Fruit fly (Drosophila melanogaster) whole organism, embryonic: ENCODE measurements around the gene cype.

Experiments
- Adf1 ChIP-seq: fragments of 200-800 bp; sonication (Bioruptor generic); IDR thresholded peaks from 2 replicates; pipeline ENCODE4 v1.3.6; 2022; ENCODE audit warnings: missing biosample characterization, missing genetic modification characterization
- CG11696 ChIP-seq: fragments of 200-800 bp; sonication (Bioruptor generic); IDR thresholded peaks from 2 replicates; pipeline ENCODE4 v1.3.6; 2022; ENCODE audit warnings: missing biosample characterization, missing genetic modification characterization
- CG1603 ChIP-seq: fragments of 200-800 bp; sonication (Bioruptor generic); optimal IDR thresholded peaks from 2 replicates; lab custom pipeline; 2019; ENCODE audit warnings: missing biosample characterization, mild to moderate bottlenecking, missing genetic modification characterization, moderate library complexity
- CG16779 ChIP-seq: fragments of 200-800 bp; sonication (Bioruptor generic); IDR thresholded peaks from 2 replicates; pipeline ENCODE4 v1.3.6; 2022; ENCODE audit warnings: missing biosample characterization, missing genetic modification characterization
- CG16815 ChIP-seq: fragments of 200-800 bp; sonication (Bioruptor generic); optimal IDR thresholded peaks from 3 replicates; lab custom pipeline; 2017; ENCODE audit warnings: missing biosample characterization, mild to moderate bottlenecking, missing genetic modification characterization
- CG2116 ChIP-seq: fragments of 200-800 bp; sonication (Bioruptor generic); optimal IDR thresholded peaks from 3 replicates; lab custom pipeline; 2018; ENCODE audit warnings: missing biosample characterization, mild to moderate bottlenecking, missing genetic modification characterization
- CG2199 ChIP-seq: fragments of 200-800 bp; sonication (Bioruptor generic); IDR thresholded peaks from 3 replicates; pipeline ENCODE4 v1.3.6; 2022; ENCODE audit warnings: missing biosample characterization, missing genetic modification characterization
- CG30020 ChIP-seq: fragments of 200-800 bp; optimal IDR thresholded peaks from 2 replicates; lab custom pipeline; 2019; ENCODE audit warnings: missing biosample characterization, mild to moderate bottlenecking, missing genetic modification characterization, moderate library complexity
- CG32767 ChIP-seq: fragments of 200-800 bp; sonication (Bioruptor generic); IDR thresholded peaks from 2 replicates; pipeline ENCODE4 v1.3.6; 2022; ENCODE audit warnings: missing biosample characterization, missing genetic modification characterization
- CG4360 ChIP-seq: fragments of 200-800 bp; sonication (Bioruptor generic); IDR thresholded peaks from 2 replicates; pipeline ENCODE4 v1.3.6; 2022; ENCODE audit warnings: missing biosample characterization, missing genetic modification characterization
- CG5180 ChIP-seq: fragments of 200-800 bp; sonication (Bioruptor generic); optimal IDR thresholded peaks from 3 replicates; lab custom pipeline; 2017; ENCODE audit warnings: missing biosample characterization, missing genetic modification characterization, mild to moderate bottlenecking, moderate library complexity, missing genetic modification reagents
- CG6254 ChIP-seq: fragments of 200-800 bp; sonication (Bioruptor generic); optimal IDR thresholded peaks from 3 replicates; lab custom pipeline; 2017; ENCODE audit warnings: mild to moderate bottlenecking, missing biosample characterization, missing genetic modification reagents, missing genetic modification characterization
- CG6272 ChIP-seq: fragments of 200-800 bp; sonication (Bioruptor generic); IDR thresholded peaks from 2 replicates; pipeline ENCODE4 v1.3.6; 2022; ENCODE audit warnings: missing biosample characterization, missing genetic modification characterization
- CG7745 ChIP-seq: fragments of 200-800 bp; sonication (Bioruptor generic); optimal IDR thresholded peaks from 2 replicates; lab custom pipeline; 2018; ENCODE audit warnings: missing biosample characterization, mild to moderate bottlenecking, missing genetic modification characterization, moderate library complexity
- CG8388 ChIP-seq: fragments of 200-800 bp; sonication (Bioruptor generic); optimal IDR thresholded peaks from 2 replicates; lab custom pipeline; 2019; ENCODE audit warnings: missing biosample characterization, mild to moderate bottlenecking, missing genetic modification characterization, moderate library complexity
- CG9817 ChIP-seq: fragments of 200-800 bp; sonication (Bioruptor generic); optimal IDR thresholded peaks from 2 replicates; lab custom pipeline; 2018; ENCODE audit warnings: missing biosample characterization, mild to moderate bottlenecking, missing genetic modification characterization, moderate library complexity
- Dref ChIP-seq: fragments of 200-800 bp; sonication (Bioruptor generic); IDR thresholded peaks from 2 replicates; pipeline ENCODE4 v1.3.6; 2022; ENCODE audit warnings: missing biosample characterization, missing genetic modification characterization
- ERR ChIP-seq: fragments of 200-800 bp; sonication (Bioruptor generic); optimal IDR thresholded peaks from 2 replicates; lab custom pipeline; 2016; ENCODE audit warnings: missing biosample characterization, missing genetic modification characterization
- Fer2 ChIP-seq: fragments of 200-800 bp; sonication (Bioruptor generic); optimal IDR thresholded peaks from 2 replicates; lab custom pipeline; 2018; ENCODE audit warnings: missing biosample characterization, mild to moderate bottlenecking, missing genetic modification characterization, moderate library complexity
- GATAe ChIP-seq: fragments of 200-800 bp; sonication (Bioruptor generic); conservative IDR thresholded peaks from 2 replicates; pipeline ENCODE4 v1.3.6; 2022; ENCODE audit warnings: missing biosample characterization, missing genetic modification characterization
- HLH54F ChIP-seq: fragments of 200-800 bp; sonication (Bioruptor generic); optimal IDR thresholded peaks from 3 replicates; lab custom pipeline; 2016; ENCODE audit warnings: missing biosample characterization, missing genetic modification characterization
- NK7.1 ChIP-seq: fragments of 200-800 bp; sonication (Bioruptor generic); optimal IDR thresholded peaks from 3 replicates; lab custom pipeline; 2016; ENCODE audit warnings: missing biosample characterization, missing genetic modification characterization
- NfI ChIP-seq: fragments of 200-800 bp; sonication (Bioruptor generic); optimal IDR thresholded peaks from 3 replicates; lab custom pipeline; 2018; ENCODE audit warnings: missing biosample characterization, mild to moderate bottlenecking, missing genetic modification characterization, moderate library complexity
- Oli ChIP-seq: fragments of 200-800 bp; sonication (Bioruptor generic); optimal IDR thresholded peaks from 2 replicates; lab custom pipeline; 2018; ENCODE audit warnings: missing biosample characterization, mild to moderate bottlenecking, missing genetic modification characterization, moderate library complexity
- Optix ChIP-seq: fragments of 200-800 bp; sonication (Bioruptor generic); IDR thresholded peaks from 3 replicates; pipeline ENCODE4 v1.3.6; 2022; ENCODE audit warnings: missing biosample characterization, missing genetic modification characterization
- Scr ChIP-seq: fragments of 200-800 bp; sonication (Bioruptor generic); IDR thresholded peaks from 2 replicates; pipeline ENCODE4 v1.3.6; 2022; ENCODE audit warnings: missing biosample characterization, missing genetic modification characterization; ENCODE audit not compliant: partially characterized antibody
- Taf1 ChIP-seq: fragments of 200-800 bp; sonication (Bioruptor generic); IDR thresholded peaks from 2 replicates; pipeline ENCODE4 v1.3.6; 2022; ENCODE audit warnings: missing biosample characterization, missing genetic modification characterization
- Usf ChIP-seq: fragments of 200-800 bp; sonication (Bioruptor generic); optimal IDR thresholded peaks from 2 replicates; lab custom pipeline; 2017; ENCODE audit warnings: missing genotype, missing biosample characterization, missing genetic modification characterization
- cwo ChIP-seq: fragments of 200-800 bp; sonication (Bioruptor generic); optimal IDR thresholded peaks from 3 replicates; lab custom pipeline; 2017; ENCODE audit warnings: missing biosample characterization, missing genetic modification characterization, mild to moderate bottlenecking, moderate library complexity, missing genetic modification reagents
- eve ChIP-seq, 2 experiments: fragments of >200 bp; optimal IDR thresholded peaks; 2 replicates each; lab custom pipeline; 2017; ENCODE audit warnings: missing biosample characterization in 2 of 2, missing genetic modification characterization in 2 of 2
- fu2 ChIP-seq: fragments of 200-800 bp; sonication (Bioruptor generic); optimal IDR thresholded peaks from 2 replicates; lab custom pipeline; 2016; ENCODE audit warnings: missing biosample characterization, missing genetic modification characterization
- gem ChIP-seq: fragments of 200-800 bp; sonication (Bioruptor generic); optimal IDR thresholded peaks from 2 replicates; lab custom pipeline; 2019; ENCODE audit warnings: missing biosample characterization, mild to moderate bottlenecking, missing genetic modification characterization, moderate library complexity
- hb ChIP-seq: fragments of 200-800 bp; sonication (Bioruptor generic); IDR thresholded peaks from 3 replicates; pipeline ENCODE4 v1.3.6; 2022; ENCODE audit warnings: missing biosample characterization, missing genetic modification characterization; ENCODE audit not compliant: partially characterized antibody
- hbn ChIP-seq: fragments of 200-800 bp; sonication (Bioruptor generic); IDR thresholded peaks from 2 replicates; pipeline ENCODE4 v1.3.6; 2022; ENCODE audit warnings: missing biosample characterization, missing genetic modification characterization; ENCODE audit not compliant: partially characterized antibody
- her ChIP-seq: fragments of 200-800 bp; sonication (Bioruptor generic); optimal IDR thresholded peaks from 2 replicates; lab custom pipeline; 2016; ENCODE audit warnings: missing biosample characterization, missing genetic modification characterization
- lilli ChIP-seq: fragments of 200-800 bp; sonication (Bioruptor generic); optimal IDR thresholded peaks from 3 replicates; lab custom pipeline; 2016; ENCODE audit warnings: missing biosample characterization, missing genetic modification characterization
- maf-S ChIP-seq: fragments of 200-800 bp; sonication (Bioruptor generic); optimal IDR thresholded peaks from 2 replicates; lab custom pipeline; 2016; ENCODE audit warnings: missing biosample characterization, missing genetic modification characterization
- pho ChIP-seq: fragments of 200-800 bp; sonication (Bioruptor generic); optimal IDR thresholded peaks from 2 replicates; lab custom pipeline; 2016; ENCODE audit warnings: missing biosample characterization, missing genetic modification characterization
- pnt ChIP-seq: fragments of 200-800 bp; sonication (Bioruptor generic); optimal IDR thresholded peaks from 3 replicates; lab custom pipeline; 2016; ENCODE audit warnings: missing biosample characterization, missing genetic modification characterization
- pros ChIP-seq: fragments of 200-800 bp; sonication (Bioruptor generic); optimal IDR thresholded peaks from 3 replicates; lab custom pipeline; 2019; ENCODE audit warnings: missing biosample characterization, mild to moderate bottlenecking, missing genetic modification characterization, moderate library complexity
- seq ChIP-seq: fragments of 200-800 bp; sonication (Bioruptor generic); IDR thresholded peaks from 2 replicates; pipeline ENCODE4 v1.3.6; 2022; ENCODE audit warnings: missing biosample characterization, missing genetic modification characterization
- shn ChIP-seq: fragments of 200-800 bp; sonication (Bioruptor generic); optimal IDR thresholded peaks from 3 replicates; lab custom pipeline; 2016; ENCODE audit warnings: missing biosample characterization, missing genetic modification characterization
- sima ChIP-seq: fragments of 200-800 bp; sonication (Bioruptor generic); optimal IDR thresholded peaks from 2 replicates; lab custom pipeline; 2016; ENCODE audit warnings: missing biosample characterization, missing genetic modification characterization
- slp2 ChIP-seq: fragments of 200-800 bp; sonication (Bioruptor generic); optimal IDR thresholded peaks from 2 replicates; lab custom pipeline; 2016; ENCODE audit warnings: missing biosample characterization, missing genetic modification characterization
- sug ChIP-seq: fragments of 200-800 bp; optimal IDR thresholded peaks from 2 replicates; lab custom pipeline; 2019; ENCODE audit warnings: missing biosample characterization, mild to moderate bottlenecking, missing genetic modification characterization, moderate library complexity
- tap ChIP-seq: fragments of 200-800 bp; optimal IDR thresholded peaks from 3 replicates; lab custom pipeline; 2019; ENCODE audit warnings: missing biosample characterization, mild to moderate bottlenecking, missing genetic modification characterization, moderate library complexity
- trem ChIP-seq: fragments of 200-800 bp; optimal IDR thresholded peaks from 3 replicates; lab custom pipeline; 2019; ENCODE audit warnings: missing biosample characterization, mild to moderate bottlenecking, missing genetic modification characterization, moderate library complexity
- tx ChIP-seq: fragments of 200-800 bp; sonication (Bioruptor generic); optimal IDR thresholded peaks from 2 replicates; lab custom pipeline; 2016; ENCODE audit warnings: missing biosample characterization, missing genetic modification characterization
- z ChIP-seq: fragments of 200-800 bp; sonication (Bioruptor generic); IDR thresholded peaks from 3 replicates; pipeline ENCODE4 v1.3.6; 2022; ENCODE audit warnings: missing biosample characterization, missing genetic modification characterization
- zfh1 ChIP-seq: fragments of 200-800 bp; sonication (Bioruptor generic); IDR thresholded peaks from 3 replicates; pipeline ENCODE4 v1.3.6; 2022; ENCODE audit warnings: missing biosample characterization, missing genetic modification characterization

The cype gene

dm6 chr2L:5278309-5279130 lies 48.5 kb upstream of the cype start, which contains the start of the genes Nin and Bub1 (continued):
- TF ChIP-seq Scr: peak; percentile 90
- no peak for TF ChIP-seq CG9817
- no peak for TF ChIP-seq CG6254 (GFP tag; lab: Kevin White, UChicago)
- no peak for TF ChIP-seq pros (GFP tag; lab: Kevin White, UChicago)
- peak; percentile 86 for TF ChIP-seq Dref (GFP tag; lab: Robert Waterston, UW)
- TF ChIP-seq CG16815: peak; percentile 29
- TF ChIP-seq hbn (GFP tag; lab: Robert Waterston, UW): peak; percentile 55
- TF ChIP-seq CG6272 (GFP tag; lab: Robert Waterston, UW): peak; percentile 72
- peak; percentile 55 for TF ChIP-seq CG2116
- TF ChIP-seq gem (tag; lab: Kevin White, UChicago): no peak
- no peak for TF ChIP-seq seq
- TF ChIP-seq her: no peak
- no peak for TF ChIP-seq Optix
- TF ChIP-seq zfh1 (GFP tag; lab: Robert Waterston, UW): 0 out of 3 replicates have a peak, but pooled peaks have one; percentile 42
- no peak for TF ChIP-seq Taf1
- TF ChIP-seq pnt: no peak
- peak; percentile 8 for TF ChIP-seq pho (GFP tag; lab: Kevin White, UChicago)
- TF ChIP-seq cwo (GFP tag; lab: Kevin White, UChicago): no peak
- TF ChIP-seq trem (tag; lab: Kevin White, UChicago): peak; percentile 6
- no peak for TF ChIP-seq NK7.1 (GFP tag; lab: Kevin White, UChicago)
- no peak for TF ChIP-seq CG32767 (GFP tag; lab: Robert Waterston, UW)
- 0 out of 2 replicates have a peak, but pooled peaks have one; percentile 30 for TF ChIP-seq CG11696 (GFP tag; lab: Robert Waterston, UW)
- TF ChIP-seq CG4360 (GFP tag; lab: Robert Waterston, UW): peak; percentile 20; the same call in 1 of the 2 replicates
- no peak for TF ChIP-seq Usf
- no peak for TF ChIP-seq Fer2 (tag; lab: Kevin White, UChicago)
- no peak for TF ChIP-seq tap (tag; lab: Kevin White, UChicago)
- TF ChIP-seq NfI (GFP tag; lab: Kevin White, UChicago): peak; percentile 8
- TF ChIP-seq eve (GFP tag; optimal IDR thresholded peaks at IDR 0.05; lab: Kevin White, UChicago): no peak
- TF ChIP-seq Adf1 (GFP tag; lab: Robert Waterston, UW): no peak
- TF ChIP-seq Oli (tag; lab: Kevin White, UChicago): peak; percentile 27
- peak; percentile 11 for TF ChIP-seq shn (GFP tag; lab: Kevin White, UChicago)
- TF ChIP-seq sug (tag; lab: Kevin White, UChicago): peak; percentile 18
- TF ChIP-seq GATAe: no peak
- no peak for TF ChIP-seq tx (GFP tag; lab: Kevin White, UChicago)
- TF ChIP-seq CG7745 (tag; lab: Kevin White, UChicago): no peak
- peak; percentile 43 for TF ChIP-seq HLH54F (GFP tag; lab: Kevin White, UChicago)
- TF ChIP-seq CG8388 (GFP tag; lab: Kevin White, UChicago): no peak
- TF ChIP-seq fu2 (GFP tag; lab: Kevin White, UChicago): no peak
- TF ChIP-seq sima (GFP tag; lab: Kevin White, UChicago): no peak
- peak; percentile 15 for TF ChIP-seq lilli (GFP tag; lab: Kevin White, UChicago)
- TF ChIP-seq CG16779 (GFP tag; lab: Robert Waterston, UW): no peak
- no peak for TF ChIP-seq maf-S (GFP tag; lab: Kevin White, UChicago)
- peak; percentile 50 for TF ChIP-seq CG1603 (tag; lab: Kevin White, UChicago)
- TF ChIP-seq CG5180 (GFP tag; lab: Kevin White, UChicago): no peak
- no peak for TF ChIP-seq CG2199 (GFP tag; lab: Robert Waterston, UW)
- TF ChIP-seq hb: peak; percentile 84
- no peak for TF ChIP-seq z (GFP tag; lab: Robert Waterston, UW)
- TF ChIP-seq slp2: no peak
- peak; percentile 46 for TF ChIP-seq CG30020
- TF ChIP-seq ERR (GFP tag; lab: Kevin White, UChicago): no peak
